Fruit fly (Drosophila melanogaster) S2 (cell line): Measurements from ENCODE around the gene CG46512.
"Not testable (repeated sequence)": the region's sequence is repeated elsewhere in the genome, so short reads cannot be mapped to it uniquely, and the experiment has no call there.

Experiments
- CG8478 ChIP-seq: fragments of >200 bp; optimal IDR thresholded peaks from 2 replicates; lab custom pipeline; 2018
- CTCF ChIP-seq, 2 experiments: fragments of >200 bp; optimal IDR thresholded peaks; 2 replicates each; lab custom pipeline; 2018

Gene CG46512

DNA sequence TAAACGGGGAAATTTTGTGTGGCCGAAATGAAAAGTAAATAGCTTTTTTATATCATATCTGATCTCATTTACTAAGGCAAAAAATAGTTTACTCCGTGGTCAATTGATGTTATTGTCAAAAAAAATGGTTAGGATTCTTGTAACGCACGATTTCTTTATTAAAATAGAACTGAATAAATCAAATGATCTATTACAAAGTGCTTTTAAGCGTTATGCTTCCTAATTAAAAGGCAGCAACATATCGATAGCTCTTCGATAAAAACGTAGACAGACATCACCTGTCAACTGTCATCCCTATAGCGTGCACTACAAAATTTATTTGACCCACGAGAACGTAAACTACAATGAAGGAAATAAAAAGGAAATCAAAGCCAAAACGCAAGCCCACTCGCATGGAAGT, 39.1 kb downstream of the CG46512 start, which contains the start of gene CG46518:
CG46518 (plus strand) TSS at position 301 of the 400 bp plus-strand sequence.
- TF ChIP-seq CG8478 (lab: Kevin White, UChicago); CTCF (optimal IDR thresholded peaks at IDR 0.05; lab: Kevin White, UChicago): not testable (repeated sequence)

DNA sequence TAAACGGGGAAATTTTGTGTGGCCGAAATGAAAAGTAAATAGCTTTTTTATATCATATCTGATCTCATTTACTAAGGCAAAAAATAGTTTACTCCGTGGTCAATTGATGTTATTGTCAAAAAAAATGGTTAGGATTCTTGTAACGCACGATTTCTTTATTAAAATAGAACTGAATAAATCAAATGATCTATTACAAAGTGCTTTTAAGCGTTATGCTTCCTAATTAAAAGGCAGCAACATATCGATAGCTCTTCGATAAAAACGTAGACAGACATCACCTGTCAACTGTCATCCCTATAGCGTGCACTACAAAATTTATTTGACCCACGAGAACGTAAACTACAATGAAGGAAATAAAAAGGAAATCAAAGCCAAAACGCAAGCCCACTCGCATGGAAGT, 44.1 kb downstream of the CG46512 start, which contains the start of gene CG46519:
CG46519 (plus strand) TSS at position 301 of the 400 bp plus-strand sequence.
- not testable (repeated sequence) for TF ChIP-seq CG8478 (lab: Kevin White, UChicago); CTCF (optimal IDR thresholded peaks at IDR 0.05; lab: Kevin White, UChicago)

DNA sequence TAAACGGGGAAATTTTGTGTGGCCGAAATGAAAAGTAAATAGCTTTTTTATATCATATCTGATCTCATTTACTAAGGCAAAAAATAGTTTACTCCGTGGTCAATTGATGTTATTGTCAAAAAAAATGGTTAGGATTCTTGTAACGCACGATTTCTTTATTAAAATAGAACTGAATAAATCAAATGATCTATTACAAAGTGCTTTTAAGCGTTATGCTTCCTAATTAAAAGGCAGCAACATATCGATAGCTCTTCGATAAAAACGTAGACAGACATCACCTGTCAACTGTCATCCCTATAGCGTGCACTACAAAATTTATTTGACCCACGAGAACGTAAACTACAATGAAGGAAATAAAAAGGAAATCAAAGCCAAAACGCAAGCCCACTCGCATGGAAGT, 49.1 kb downstream of the CG46512 start, which contains the start of gene CG46520:
CG46520 (plus strand) TSS at position 301 of the 400 bp plus-strand sequence.
- not testable (repeated sequence) for TF ChIP-seq CTCF (optimal IDR thresholded peaks at IDR 0.05; lab: Kevin White, UChicago); CG8478 (lab: Kevin White, UChicago)
